Worm (Caenorhabditis elegans) whole organism, young adult: ENCODE results near the gene T22E5.1.

Source experiments
- C17E4.6 ChIP-seq: fragments of 200-800 bp; sonication (Bioruptor generic); IDR thresholded peaks from 2 replicates; pipeline ENCODE4 v1.3.6; 2022; ENCODE audit warnings: missing genetic modification reagents, missing genetic modification characterization, missing compliant biosample characterization
- ceh-79 ChIP-seq: sonication (generic microtip); optimal IDR thresholded peaks from 2 replicates; lab custom pipeline; 2017; ENCODE audit warnings: mild to moderate bottlenecking, missing genetic modification characterization, missing compliant biosample characterization
- mel-28 ChIP-seq: sonication (generic microtip); optimal IDR thresholded peaks from 2 replicates; lab custom pipeline; 2016; ENCODE audit warnings: borderline replicate concordance, mild to moderate bottlenecking, missing genetic modification characterization, missing compliant biosample characterization
- nhr-120 ChIP-seq: fragments of 200-800 bp; sonication (Bioruptor generic); IDR thresholded peaks from 2 replicates; pipeline ENCODE4 v1.3.6; 2022; ENCODE audit warnings: missing genetic modification characterization, missing compliant biosample characterization
- nhr-90 ChIP-seq: sonication (generic microtip); optimal IDR thresholded peaks from 2 replicates; lab custom pipeline; 2016; ENCODE audit warnings: missing genotype, mild to moderate bottlenecking, missing genetic modification characterization, missing compliant biosample characterization

DNA sequence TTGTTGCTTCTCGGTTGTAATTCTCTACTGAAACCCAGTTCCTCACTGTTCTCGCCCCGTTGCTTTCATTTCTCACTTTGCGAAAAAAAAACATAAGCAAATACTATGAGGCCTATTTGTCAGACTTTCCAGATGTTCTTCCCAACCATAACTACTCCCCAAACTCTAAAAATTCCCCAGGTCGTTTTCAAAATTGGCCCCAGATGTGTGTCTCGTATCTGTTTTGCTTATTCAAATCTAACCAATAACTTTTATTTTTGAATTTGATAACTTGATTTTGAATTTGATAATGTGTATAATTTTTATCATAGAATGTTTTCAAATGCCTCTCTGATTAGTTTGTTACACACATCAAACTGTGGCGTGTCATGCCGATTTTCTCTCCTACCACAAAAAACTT lies 4.9 kb upstream of the T22E5.1 start:
- TF ChIP-seq nhr-120 (GFP tag; lab: Robert Waterston, UW) (no peak), ceh-79 (tag; lab: Kevin White, UChicago) (no peak), nhr-90 (no peak), mel-28 (no peak), C17E4.6 (GFP tag; lab: Robert Waterston, UW) (no peak)
